Fruit fly (Drosophila melanogaster) whole organism, prepupa: ENCODE results near the gene ppk11.

Experiments used
- Blimp-1 ChIP-seq: fragments of 200-800 bp; sonication (Bioruptor generic); optimal IDR thresholded peaks from 3 replicates; lab custom pipeline; 2017; ENCODE audit warnings: missing biosample characterization, missing genetic modification characterization, mild to moderate bottlenecking, moderate library complexity, missing genetic modification reagents
- CG10631 ChIP-seq: fragments of 200-800 bp; sonication (Bioruptor generic); optimal IDR thresholded peaks from 2 replicates; lab custom pipeline; 2016; ENCODE audit warnings: missing biosample characterization, missing genetic modification characterization
- CG10669 ChIP-seq: fragments of 200-800 bp; sonication (Bioruptor generic); optimal IDR thresholded peaks from 3 replicates; lab custom pipeline; 2018; ENCODE audit warnings: missing biosample characterization, mild to moderate bottlenecking, missing genetic modification characterization, moderate library complexity
- CG11294 ChIP-seq: fragments of 200-800 bp; sonication (Bioruptor generic); IDR thresholded peaks from 2 replicates; pipeline ENCODE4 v1.3.6; 2022; ENCODE audit warnings: missing biosample characterization, missing genetic modification characterization
- CG11762 ChIP-seq: fragments of 200-800 bp; sonication (Bioruptor generic); optimal IDR thresholded peaks from 3 replicates; lab custom pipeline; 2016; ENCODE audit warnings: missing biosample characterization, missing genetic modification characterization; ENCODE audit not compliant: insufficient read depth
- CG11902 ChIP-seq: fragments of 200-800 bp; sonication (Bioruptor generic); optimal IDR thresholded peaks from 3 replicates; lab custom pipeline; 2016; ENCODE audit warnings: missing biosample characterization, missing genetic modification characterization
- CG15336 ChIP-seq: fragments of 200-800 bp; sonication (Bioruptor generic); IDR thresholded peaks from 2 replicates; pipeline ENCODE4 v1.3.6; 2022; ENCODE audit warnings: missing biosample characterization, missing genetic modification characterization
- CG1621 ChIP-seq: fragments of 200-800 bp; sonication (Bioruptor generic); optimal IDR thresholded peaks from 3 replicates; lab custom pipeline; 2018; ENCODE audit warnings: missing biosample characterization, mild to moderate bottlenecking, missing genetic modification characterization
- CG16779 ChIP-seq: fragments of 200-800 bp; sonication (Bioruptor generic); optimal IDR thresholded peaks from 3 replicates; lab custom pipeline; 2017; ENCODE audit warnings: missing biosample characterization, mild to moderate bottlenecking, missing genetic modification characterization
- CG32006 ChIP-seq: fragments of 200-800 bp; sonication (Bioruptor generic); optimal IDR thresholded peaks from 3 replicates; lab custom pipeline; 2017; ENCODE audit warnings: missing biosample characterization, mild to moderate bottlenecking, missing genetic modification characterization
- CG34406 ChIP-seq: fragments of 200-800 bp; sonication (Bioruptor generic); optimal IDR thresholded peaks from 3 replicates; lab custom pipeline; 2016; ENCODE audit warnings: missing biosample characterization, missing genetic modification characterization
- CG3919 ChIP-seq: fragments of 200-800 bp; sonication (Bioruptor generic); optimal IDR thresholded peaks from 3 replicates; lab custom pipeline; 2016; ENCODE audit warnings: missing biosample characterization, missing genetic modification characterization
- CG6163 ChIP-seq: fragments of 200-800 bp; sonication (Bioruptor generic); IDR thresholded peaks from 3 replicates; pipeline ENCODE4 v1.3.6; 2022; ENCODE audit warnings: missing biosample characterization, missing genetic modification characterization
- CG6792 ChIP-seq: fragments of 200-800 bp; sonication (Bioruptor generic); optimal IDR thresholded peaks from 3 replicates; lab custom pipeline; 2016; ENCODE audit warnings: missing biosample characterization, missing genetic modification characterization
- CG6854 ChIP-seq: fragments of 200-800 bp; sonication (Bioruptor generic); optimal IDR thresholded peaks from 2 replicates; lab custom pipeline; 2017; ENCODE audit warnings: missing biosample characterization, mild to moderate bottlenecking, missing genetic modification characterization
- CG7368 ChIP-seq: fragments of 200-800 bp; sonication (Bioruptor generic); optimal IDR thresholded peaks from 3 replicates; lab custom pipeline; 2016; ENCODE audit warnings: missing biosample characterization, missing genetic modification characterization
- CG8119 ChIP-seq: fragments of 200-800 bp; sonication (Bioruptor generic); IDR thresholded peaks from 3 replicates; pipeline ENCODE4 v1.3.6; 2022; ENCODE audit warnings: missing biosample characterization, missing genetic modification characterization
- CG8632 ChIP-seq: fragments of 200-800 bp; sonication (Bioruptor generic); optimal IDR thresholded peaks from 3 replicates; lab custom pipeline; 2016; ENCODE audit warnings: missing biosample characterization, missing genetic modification characterization
- Eip75B ChIP-seq: fragments of 200-800 bp; sonication (Bioruptor generic); optimal IDR thresholded peaks from 3 replicates; lab custom pipeline; 2016; ENCODE audit warnings: missing biosample characterization, missing genetic modification characterization
- Eip93F ChIP-seq: fragments of 200-800 bp; sonication (Bioruptor generic); optimal IDR thresholded peaks from 2 replicates; lab custom pipeline; 2016; ENCODE audit warnings: missing biosample characterization, mild to moderate bottlenecking, missing genetic modification characterization
- Ets21C ChIP-seq: fragments of 200-800 bp; sonication (Bioruptor generic); optimal IDR thresholded peaks from 3 replicates; lab custom pipeline; 2016; ENCODE audit warnings: missing biosample characterization, missing genetic modification characterization
- Gug ChIP-seq: fragments of 200-800 bp; sonication (Bioruptor generic); IDR thresholded peaks from 2 replicates; pipeline ENCODE4 v1.3.6; 2022; ENCODE audit warnings: missing biosample characterization, missing genetic modification characterization
- Hr38 ChIP-seq: sonication (Bioruptor generic); optimal IDR thresholded peaks from 2 replicates; lab custom pipeline; 2016; ENCODE audit warnings: missing biosample characterization, missing genetic modification characterization
- Hr39 ChIP-seq: fragments of 200-800 bp; sonication (Bioruptor generic); optimal IDR thresholded peaks from 2 replicates; lab custom pipeline; 2016; ENCODE audit warnings: missing biosample characterization, missing genetic modification characterization
- Met ChIP-seq: fragments of 200-800 bp; sonication (Bioruptor generic); optimal IDR thresholded peaks from 3 replicates; lab custom pipeline; 2016; ENCODE audit warnings: missing biosample characterization, missing genetic modification characterization
- OdsH ChIP-seq: fragments of 200-800 bp; sonication (Bioruptor generic); optimal IDR thresholded peaks from 3 replicates; lab custom pipeline; 2016; ENCODE audit warnings: missing biosample characterization, missing genetic modification characterization
- Smox ChIP-seq: fragments of 200-800 bp; sonication (Bioruptor generic); optimal IDR thresholded peaks from 3 replicates; lab custom pipeline; 2016; ENCODE audit warnings: missing biosample characterization, missing genetic modification characterization
- Sox102F ChIP-seq: fragments of 200-800 bp; sonication (Bioruptor generic); optimal IDR thresholded peaks from 2 replicates; lab custom pipeline; 2016; ENCODE audit warnings: missing biosample characterization, mild to moderate bottlenecking, missing genetic modification characterization
- Sox14 ChIP-seq: fragments of 200-800 bp; sonication (Bioruptor generic); optimal IDR thresholded peaks from 3 replicates; lab custom pipeline; 2016; ENCODE audit warnings: missing biosample characterization, missing genetic modification characterization
- Sox15 ChIP-seq: fragments of 200-800 bp; sonication (Bioruptor generic); optimal IDR thresholded peaks from 3 replicates; lab custom pipeline; 2016; ENCODE audit warnings: missing biosample characterization, missing genetic modification characterization
- achi ChIP-seq: fragments of 200-800 bp; sonication (Bioruptor generic); optimal IDR thresholded peaks from 3 replicates; lab custom pipeline; 2016; ENCODE audit warnings: missing biosample characterization, missing genetic modification characterization
- acj6 ChIP-seq: fragments of 200-800 bp; sonication (Bioruptor generic); optimal IDR thresholded peaks from 3 replicates; lab custom pipeline; 2016; ENCODE audit warnings: missing biosample characterization, missing genetic modification characterization
- dac ChIP-seq: fragments of 200-800 bp; sonication (Bioruptor generic); optimal IDR thresholded peaks from 2 replicates; lab custom pipeline; 2017; ENCODE audit warnings: missing biosample characterization, mild to moderate bottlenecking, missing genetic modification characterization
- dsx ChIP-seq: fragments of 200-800 bp; optimal IDR thresholded peaks from 3 replicates; lab custom pipeline; 2019; ENCODE audit warnings: missing biosample characterization, mild to moderate bottlenecking, missing genetic modification characterization, moderate library complexity; ENCODE audit not compliant: poor library complexity, severe bottlenecking
- eg ChIP-seq: fragments of 200-800 bp; sonication (Bioruptor generic); IDR thresholded peaks from 3 replicates; pipeline ENCODE4 v1.3.6; 2022; ENCODE audit warnings: missing biosample characterization, missing genetic modification characterization
- esn ChIP-seq: fragments of 200-800 bp; sonication (Bioruptor generic); optimal IDR thresholded peaks from 2 replicates; lab custom pipeline; 2016; ENCODE audit warnings: missing biosample characterization, mild to moderate bottlenecking, missing genetic modification characterization, moderate library complexity
- fkh ChIP-seq: fragments of 200-800 bp; sonication (Bioruptor generic); optimal IDR thresholded peaks from 3 replicates; lab custom pipeline; 2017; ENCODE audit warnings: missing biosample characterization, mild to moderate bottlenecking, missing genetic modification characterization, moderate library complexity
- lz ChIP-seq: fragments of 200-800 bp; sonication (Bioruptor generic); optimal IDR thresholded peaks from 3 replicates; lab custom pipeline; 2016; ENCODE audit warnings: missing biosample characterization, missing genetic modification characterization
- pdm3 ChIP-seq: fragments of 200-800 bp; sonication (Bioruptor generic); optimal IDR thresholded peaks from 3 replicates; lab custom pipeline; 2016; ENCODE audit warnings: missing biosample characterization, missing genetic modification characterization
- salr ChIP-seq, 2 experiments: fragments of 200-800 bp; sonication (Bioruptor generic); optimal IDR thresholded peaks; 3 replicates each; lab custom pipeline; 2016 to 2018; ENCODE audit warnings: missing biosample characterization in 2 of 2, missing genetic modification characterization in 2 of 2, mild to moderate bottlenecking in 1 of 2
- spab ChIP-seq: fragments of 200-800 bp; sonication (Bioruptor generic); optimal IDR thresholded peaks from 2 replicates; lab custom pipeline; 2017; ENCODE audit warnings: missing biosample characterization, mild to moderate bottlenecking, missing genetic modification characterization, missing genetic modification reagents
- ss ChIP-seq, 2 experiments: fragments of 200-800 bp; sonication (Bioruptor generic); optimal IDR thresholded peaks; 2 replicates in 1 of 2; 3 replicates in 1 of 2; lab custom pipeline; 2017 to 2018; ENCODE audit warnings: mild to moderate bottlenecking in 2 of 2, missing biosample characterization in 2 of 2, missing genetic modification characterization in 2 of 2, moderate library complexity in 1 of 2
- vri ChIP-seq: fragments of 200-800 bp; sonication (Bioruptor generic); optimal IDR thresholded peaks from 3 replicates; lab custom pipeline; 2016; ENCODE audit warnings: missing biosample characterization, mild to moderate bottlenecking, missing genetic modification characterization

ppk11 gene

dm6 chr2L:9737803-9738202 lies 37.0 kb downstream of the ppk11 start (continued):
- TF ChIP-seq salr (GFP tag; optimal IDR thresholded peaks at IDR 0.05; lab: Kevin White, UChicago) (no peak), CG1621 (tag; lab: Kevin White, UChicago) (no peak), CG7368 (no peak), CG6854 (GFP tag; lab: Kevin White, UChicago) (no peak), CG8119 (GFP tag; lab: Robert Waterston, UW) (peak; percentile 42; the same call in 1 of the 3 replicates), dsx (peak; percentile 16), CG16779 (peak; percentile 2), Hr38 (GFP tag; lab: Kevin White, UChicago) (no peak), CG11762 (no peak), spab (peak; percentile 5), Smox (GFP tag; lab: Kevin White, UChicago) (peak; percentile 35), CG34406 (peak; percentile 39), Ets21C (GFP tag; lab: Kevin White, UChicago) (no peak), fkh (GFP tag; lab: Kevin White, UChicago) (no peak), CG32006 (GFP tag; lab: Kevin White, UChicago) (peak; percentile 68), CG3919 (GFP tag; lab: Kevin White, UChicago) (peak; percentile 45), CG10669 (peak; percentile 49), Gug (GFP tag; lab: Robert Waterston, UW) (peak; percentile 22; the same call in 1 of the 2 replicates)

- no peak for TF ChIP-seq Smox (GFP tag; lab: Kevin White, UChicago)
- TF ChIP-seq achi, result no peak
- TF ChIP-seq pdm3 (GFP tag; lab: Kevin White, UChicago), result no peak
- TF ChIP-seq CG11902, result no peak
- no peak for TF ChIP-seq CG6792 (GFP tag; lab: Kevin White, UChicago)
- no peak for TF ChIP-seq CG3919 (GFP tag; lab: Kevin White, UChicago)
- TF ChIP-seq CG32006 (GFP tag; lab: Kevin White, UChicago), result no peak
- TF ChIP-seq spab, result no peak
- no peak for TF ChIP-seq CG11294 (GFP tag; lab: Robert Waterston, UW)
- no peak for TF ChIP-seq CG34406
- no peak for TF ChIP-seq dac (GFP tag; lab: Kevin White, UChicago)
- TF ChIP-seq ss (GFP tag; optimal IDR thresholded peaks at IDR 0.05; lab: Kevin White, UChicago), result no peak
- no peak for TF ChIP-seq dsx
Observed at dm6 chr2L:9737360-9737759, 37.5 kb downstream of the ppk11 start.

dm6 chr2L:9736000-9736695 lies 38.7 kb downstream of the ppk11 start, which contains the start of gene CG13117:
Gene CG13117, plus strand, starts transcription at chr2L:9736645.
- TF ChIP-seq vri (GFP tag; lab: Kevin White, UChicago) (no peak), Eip75B (GFP tag; lab: Kevin White, UChicago) (peak; percentile 49), Sox15 (GFP tag; lab: Kevin White, UChicago) (peak; percentile 4), CG8632 (GFP tag; lab: Kevin White, UChicago) (peak; percentile 23), CG11294 (GFP tag; lab: Robert Waterston, UW) (no peak), Blimp-1 (GFP tag; lab: Kevin White, UChicago) (peak; percentile 12), Hr39 (GFP tag; lab: Kevin White, UChicago) (peak; percentile 48), CG7368 (peak; percentile 5), dac (GFP tag; lab: Kevin White, UChicago) (no peak), dsx (no peak), Sox102F (peak; percentile 25), lz (peak; percentile 65), Eip93F (no peak), CG8119 (GFP tag; lab: Robert Waterston, UW) (peak; percentile 31; the same call in 1 of the 3 replicates), CG15336 (peak; percentile 34; the same call in 1 of the 2 replicates), OdsH (GFP tag; lab: Kevin White, UChicago) (peak; percentile 16), Met (GFP tag; lab: Kevin White, UChicago) (peak; percentile 61), achi (peak; percentile 12), CG11902 (peak; percentile 11), CG34406 (peak; percentile 48), pdm3 (GFP tag; lab: Kevin White, UChicago) (peak; percentile 39), CG10669 (peak; percentile 23), acj6 (GFP tag; lab: Kevin White, UChicago) (peak; percentile 42), CG11762 (peak; percentile 18), spab (peak; percentile 35), Ets21C (GFP tag; lab: Kevin White, UChicago) (peak; percentile 37), Sox14 (GFP tag; lab: Kevin White, UChicago) (peak; percentile 29), Hr38 (GFP tag; lab: Kevin White, UChicago) (no peak), esn (GFP tag; lab: Kevin White, UChicago) (peak; percentile 65), CG10631 (GFP tag; lab: Kevin White, UChicago) (peak; percentile 28), CG6854 (GFP tag; lab: Kevin White, UChicago) (no peak), CG6163 (peak; percentile 68), eg (GFP tag; lab: Robert Waterston, UW) (peak; percentile 54; the same call in 2 of the 3 replicates), Smox (GFP tag; lab: Kevin White, UChicago) (peak; percentile 37)
